Worm (Caenorhabditis elegans) whole organism, early embryonic: ENCODE results near the gene toe-1.

Source experiments
- B0310.2 ChIP-seq: sonication (generic microtip); optimal IDR thresholded peaks from 2 replicates; lab custom pipeline; 2016; ENCODE audit warnings: mild to moderate bottlenecking, missing genetic modification characterization, missing compliant biosample characterization
- ama-1 ChIP-seq: fragments of 150-350 bp; optimal IDR thresholded peaks from 2 replicates; lab custom pipeline; 2014
- ceh-13 ChIP-seq: fragments of 200-800 bp; sonication (Bioruptor generic); optimal IDR thresholded peaks from 2 replicates; lab custom pipeline; 2018; ENCODE audit warnings: mild to moderate bottlenecking, missing genetic modification characterization, missing compliant biosample characterization
- flt-1 ChIP-seq: fragments of 200-800 bp; sonication (Bioruptor generic); IDR thresholded peaks from 2 replicates; pipeline ENCODE4 v1.3.6; 2022; ENCODE audit warnings: missing genetic modification characterization, missing compliant biosample characterization
- hmg-4 ChIP-seq: fragments of 200-800 bp; sonication (Bioruptor generic); optimal IDR thresholded peaks from 2 replicates; lab custom pipeline; 2018; ENCODE audit warnings: mild to moderate bottlenecking, missing genetic modification characterization, missing compliant biosample characterization
- hnd-1 ChIP-seq: sonication (generic microtip); optimal IDR thresholded peaks from 2 replicates; lab custom pipeline; 2016; ENCODE audit warnings: missing genetic modification characterization, missing compliant biosample characterization
- pes-1 ChIP-seq: fragments of 200-800 bp; sonication (Bioruptor generic); IDR thresholded peaks from 2 replicates; pipeline ENCODE4 v1.3.6; 2022; ENCODE audit warnings: missing genetic modification reagents, missing genetic modification characterization, missing compliant biosample characterization
- scrt-1 ChIP-seq: fragments of 200-800 bp; sonication (Bioruptor generic); IDR thresholded peaks from 2 replicates; pipeline ENCODE4 v1.3.6; 2022; ENCODE audit warnings: missing genetic modification characterization, missing compliant biosample characterization
- sea-1 ChIP-seq: fragments of 200-800 bp; sonication (Bioruptor generic); conservative IDR thresholded peaks from 2 replicates; pipeline ENCODE4 v1.3.6; 2022; ENCODE audit warnings: missing genetic modification characterization, missing compliant biosample characterization
- tbx-11 ChIP-seq: fragments of 200-800 bp; sonication (Bioruptor generic); IDR thresholded peaks from 2 replicates; pipeline ENCODE4 v1.3.6; 2022; ENCODE audit warnings: missing genetic modification characterization, missing compliant biosample characterization
- tbx-37 ChIP-seq: fragments of 200-800 bp; sonication (Bioruptor generic); conservative IDR thresholded peaks from 2 replicates; pipeline ENCODE4 v1.3.6; 2022; ENCODE audit warnings: missing genetic modification reagents, missing genetic modification characterization, missing compliant biosample characterization

- TF ChIP-seq ceh-13 (GFP tag; lab: Kevin White, UChicago) = no peak
- TF ChIP-seq hmg-4 (GFP tag; lab: Kevin White, UChicago) = no peak
- TF ChIP-seq sea-1 (GFP tag; lab: Robert Waterston, UW) = no peak
- no peak for TF ChIP-seq pes-1 (GFP tag; lab: Robert Waterston, UW)
- TF ChIP-seq B0310.2 (tag; lab: Kevin White, UChicago) = no peak
- TF ChIP-seq ama-1 (lab: Kevin White, UChicago) = no peak
- TF ChIP-seq tbx-11 = no peak
- TF ChIP-seq flt-1 = no peak
- no peak for TF ChIP-seq hnd-1 (tag; lab: Kevin White, UChicago)
- no peak for TF ChIP-seq tbx-37 (GFP tag; lab: Robert Waterston, UW)
- TF ChIP-seq scrt-1 (GFP tag; lab: Robert Waterston, UW) = no peak
Measured at ce11 chrII:4378195-4378594, 46.8 kb upstream of the toe-1 start, which contains the start of gene B0286.1.
